Worm (Caenorhabditis elegans) whole organism, early embryonic: ENCODE results near the gene T04A6.3.

Experiments
- B0310.2 ChIP-seq: sonication (generic microtip); optimal IDR thresholded peaks from 2 replicates; lab custom pipeline; 2016; ENCODE audit warnings: mild to moderate bottlenecking, missing genetic modification characterization, missing compliant biosample characterization
- F13C5.2 ChIP-seq: sonication (generic microtip); optimal IDR thresholded peaks from 2 replicates; lab custom pipeline; 2017; ENCODE audit warnings: mild to moderate bottlenecking, missing genetic modification characterization, inconsistent platforms, missing compliant biosample characterization
- ama-1 ChIP-seq: fragments of 150-350 bp; optimal IDR thresholded peaks from 2 replicates; lab custom pipeline; 2014
- ceh-13 ChIP-seq: fragments of 200-800 bp; sonication (Bioruptor generic); optimal IDR thresholded peaks from 2 replicates; lab custom pipeline; 2018; ENCODE audit warnings: mild to moderate bottlenecking, missing genetic modification characterization, missing compliant biosample characterization
- hmbx-1 ChIP-seq: sonication (generic microtip); optimal IDR thresholded peaks from 2 replicates; lab custom pipeline; 2016; ENCODE audit warnings: mild to moderate bottlenecking, missing genetic modification characterization, missing compliant biosample characterization
- scrt-1 ChIP-seq: fragments of 200-800 bp; sonication (Bioruptor generic); IDR thresholded peaks from 2 replicates; pipeline ENCODE4 v1.3.6; 2022; ENCODE audit warnings: missing genetic modification characterization, missing compliant biosample characterization
- tra-4 ChIP-seq: sonication (generic microtip); optimal IDR thresholded peaks from 2 replicates; lab custom pipeline; 2017; ENCODE audit warnings: missing genetic modification characterization, missing compliant biosample characterization

ce11 chrIII:7558658-7559057 is 49.5 kb downstream of the T04A6.3 start:
- TF ChIP-seq ama-1 (lab: Kevin White, UChicago) (no peak), B0310.2 (tag; lab: Kevin White, UChicago) (no peak), hmbx-1 (tag; lab: Kevin White, UChicago) (no peak), scrt-1 (no peak), tra-4 (no peak), ceh-13 (GFP tag; lab: Kevin White, UChicago) (no peak), F13C5.2 (tag; lab: Kevin White, UChicago) (no peak)
